Worm (Caenorhabditis elegans) whole organism, L2 larva: ENCODE measurements around the gene C09G9.3.

ENCODE experiments used
- C34F6.9 ChIP-seq: fragments of 150-350 bp; optimal IDR thresholded peaks from 2 replicates; lab custom pipeline; 2014; ENCODE audit warnings: missing biosample characterization, missing genetic modification characterization
- F13H6.1 ChIP-seq: sonication (generic microtip); optimal IDR thresholded peaks from 2 replicates; lab custom pipeline; 2016; ENCODE audit warnings: missing genetic modification characterization, missing compliant biosample characterization
- R02D3.7 ChIP-seq: fragments of 150-350 bp; optimal IDR thresholded peaks from 2 replicates; lab custom pipeline; 2014; ENCODE audit warnings: missing biosample characterization, missing genetic modification characterization
- Y55F3AM.14 ChIP-seq: fragments of 200-800 bp; sonication (Bioruptor generic); optimal IDR thresholded peaks from 2 replicates; lab custom pipeline; 2018; ENCODE audit warnings: mild to moderate bottlenecking, missing genetic modification characterization, missing compliant biosample characterization
- ZK546.5 ChIP-seq: sonication (generic microtip); optimal IDR thresholded peaks from 2 replicates; lab custom pipeline; 2017; ENCODE audit warnings: missing biosample characterization, missing genetic modification characterization
- alr-1 ChIP-seq: fragments of 150-350 bp; optimal IDR thresholded peaks from 2 replicates; lab custom pipeline; 2014; ENCODE audit warnings: missing biosample characterization, missing genetic modification characterization
- aly-2 ChIP-seq: fragments of 150-350 bp; optimal IDR thresholded peaks from 2 replicates; lab custom pipeline; 2014; ENCODE audit warnings: missing biosample characterization, missing genetic modification characterization
- ama-1 ChIP-seq: fragments of 150-350 bp; optimal IDR thresholded peaks from 2 replicates; lab custom pipeline; 2018; ENCODE audit warnings: inconsistent platforms
- blmp-1 ChIP-seq: sonication (generic microtip); optimal IDR thresholded peaks from 2 replicates; lab custom pipeline; 2017; ENCODE audit warnings: missing genetic modification characterization, mild to moderate bottlenecking, missing compliant biosample characterization, antibody characterized with exemption, moderate library complexity; ENCODE audit not compliant: insufficient read depth
- ceh-16 ChIP-seq: fragments of 150-350 bp; optimal IDR thresholded peaks from 2 replicates; lab custom pipeline; 2014; ENCODE audit warnings: missing biosample characterization, missing genetic modification characterization
- ceh-82 ChIP-seq: fragments of 150-350 bp; optimal IDR thresholded peaks from 2 replicates; lab custom pipeline; 2014; ENCODE audit warnings: missing biosample characterization, missing genetic modification characterization
- crh-2 ChIP-seq: sonication (generic microtip); optimal IDR thresholded peaks from 2 replicates; lab custom pipeline; 2017; ENCODE audit warnings: missing biosample characterization, missing genetic modification characterization
- dmd-4 ChIP-seq: sonication (generic microtip); optimal IDR thresholded peaks from 2 replicates; lab custom pipeline; 2017; ENCODE audit warnings: missing biosample characterization, missing genetic modification characterization
- egl-27 ChIP-seq: sonication (generic microtip); optimal IDR thresholded peaks from 3 replicates; lab custom pipeline; 2017; ENCODE audit warnings: missing biosample characterization, missing genetic modification reagents, missing genetic modification characterization
- elt-1 ChIP-seq: fragments of 150-350 bp; optimal IDR thresholded peaks from 2 replicates; lab custom pipeline; 2014; ENCODE audit warnings: missing biosample characterization, missing genetic modification characterization
- elt-3 ChIP-seq: sonication (generic microtip); optimal IDR thresholded peaks from 2 replicates; lab custom pipeline; 2017; ENCODE audit warnings: missing biosample characterization, missing genetic modification characterization
- fos-1 ChIP-seq: fragments of 150-350 bp; optimal IDR thresholded peaks from 2 replicates; lab custom pipeline; 2014; ENCODE audit warnings: missing biosample characterization, missing genetic modification characterization
- gmeb-1 ChIP-seq: fragments of 150-350 bp; optimal IDR thresholded peaks from 2 replicates; lab custom pipeline; 2014; ENCODE audit warnings: missing biosample characterization, missing genetic modification characterization
- lin-11 ChIP-seq: fragments of 150-350 bp; sonication (generic microtip); optimal IDR thresholded peaks from 2 replicates; lab custom pipeline; 2014; ENCODE audit warnings: missing biosample characterization, missing genetic modification characterization, inconsistent platforms, mixed read lengths
- lin-13 ChIP-seq: fragments of 150-350 bp; optimal IDR thresholded peaks from 2 replicates; lab custom pipeline; 2014; ENCODE audit warnings: missing biosample characterization, missing genetic modification reagents, missing genetic modification characterization
- lin-39 ChIP-seq: fragments of 150-350 bp; optimal IDR thresholded peaks from 2 replicates; lab custom pipeline; 2014; ENCODE audit warnings: missing biosample characterization, missing genetic modification reagents, missing genetic modification characterization
- lsy-2 ChIP-seq, 2 experiments: fragments of 150-350 bp in 1 of 2; sonication (generic microtip) in 1 of 2; optimal IDR thresholded peaks; 2 replicates each; lab custom pipeline; 2014 to 2017; ENCODE audit warnings: missing biosample characterization in 2 of 2, missing genetic modification characterization in 2 of 2
- mab-5 ChIP-seq: fragments of 150-350 bp; optimal IDR thresholded peaks from 2 replicates; lab custom pipeline; 2014; ENCODE audit warnings: missing biosample characterization, missing genetic modification characterization
- mbf-1 ChIP-seq: sonication (generic microtip); optimal IDR thresholded peaks from 2 replicates; lab custom pipeline; 2017; ENCODE audit warnings: missing biosample characterization, missing genetic modification characterization
- mdl-1 ChIP-seq, 2 experiments: fragments of 150-350 bp in 1 of 2; sonication (generic microtip) in 1 of 2; optimal IDR thresholded peaks; 2 replicates each; lab custom pipeline; 2017; ENCODE audit warnings: missing biosample characterization in 2 of 2, missing genetic modification characterization in 2 of 2
- nhr-10 ChIP-seq: sonication (generic microtip); optimal IDR thresholded peaks from 2 replicates; lab custom pipeline; 2017; ENCODE audit warnings: missing biosample characterization, missing genetic modification characterization
- nhr-11 ChIP-seq: fragments of 150-350 bp; optimal IDR thresholded peaks from 2 replicates; lab custom pipeline; 2014; ENCODE audit warnings: missing biosample characterization, missing genetic modification characterization
- nhr-12 ChIP-seq: fragments of 150-350 bp; optimal IDR thresholded peaks from 2 replicates; lab custom pipeline; 2014; ENCODE audit warnings: missing biosample characterization, missing genetic modification characterization
- nhr-129 ChIP-seq: fragments of 150-350 bp; optimal IDR thresholded peaks from 2 replicates; lab custom pipeline; 2014; ENCODE audit warnings: missing biosample characterization, missing genetic modification characterization
- nhr-21 ChIP-seq: fragments of 150-350 bp; optimal IDR thresholded peaks from 2 replicates; lab custom pipeline; 2014; ENCODE audit warnings: missing biosample characterization, missing genetic modification characterization
- nhr-23 ChIP-seq: fragments of 150-350 bp; optimal IDR thresholded peaks from 2 replicates; lab custom pipeline; 2014; ENCODE audit warnings: missing biosample characterization, missing genetic modification reagents, missing genetic modification characterization
- nhr-237 ChIP-seq: fragments of 150-350 bp; optimal IDR thresholded peaks from 2 replicates; lab custom pipeline; 2014; ENCODE audit warnings: missing biosample characterization, missing genetic modification characterization
- nhr-25 ChIP-seq: fragments of 150-350 bp; sonication (generic microtip); optimal IDR thresholded peaks from 3 replicates; lab custom pipeline; 2014; ENCODE audit warnings: missing biosample characterization, missing genetic modification characterization
- nhr-6 ChIP-seq: fragments of 150-350 bp; optimal IDR thresholded peaks from 2 replicates; lab custom pipeline; 2014; ENCODE audit warnings: missing biosample characterization, missing genetic modification characterization
- nhr-77 ChIP-seq: fragments of 150-350 bp; optimal IDR thresholded peaks from 2 replicates; lab custom pipeline; 2014; ENCODE audit warnings: missing biosample characterization, missing genetic modification characterization
- peb-1 ChIP-seq: fragments of 150-350 bp; optimal IDR thresholded peaks from 2 replicates; lab custom pipeline; 2014; ENCODE audit warnings: missing biosample characterization, missing genetic modification characterization
- sem-4 ChIP-seq: fragments of 150-350 bp; optimal IDR thresholded peaks from 2 replicates; lab custom pipeline; 2014; ENCODE audit warnings: missing biosample characterization, missing genetic modification reagents, missing genetic modification characterization
- skn-1 ChIP-seq: sonication (generic microtip); optimal IDR thresholded peaks from 2 replicates; lab custom pipeline; 2017; ENCODE audit warnings: missing biosample characterization, missing genetic modification characterization
- sma-3 ChIP-seq: sonication (generic microtip); optimal IDR thresholded peaks from 2 replicates; lab custom pipeline; 2016; ENCODE audit warnings: missing genetic modification reagents, missing genetic modification characterization, missing compliant biosample characterization
- sma-9 ChIP-seq, 2 experiments: fragments of 150-350 bp in 1 of 2; sonication (generic microtip) in 1 of 2; optimal IDR thresholded peaks; 2 replicates each; lab custom pipeline; 2014 to 2016; ENCODE audit warnings: missing genetic modification characterization in 2 of 2, mild to moderate bottlenecking in 1 of 2, missing biosample characterization in 1 of 2, missing compliant biosample characterization in 1 of 2, missing genetic modification reagents in 1 of 2, moderate library complexity in 1 of 2
- snpc-4 ChIP-seq: fragments of 150-350 bp; optimal IDR thresholded peaks from 2 replicates; lab custom pipeline; 2014; ENCODE audit warnings: missing biosample characterization, missing genetic modification characterization
- unc-39 ChIP-seq: fragments of 150-350 bp; optimal IDR thresholded peaks from 2 replicates; lab custom pipeline; 2014; ENCODE audit warnings: missing biosample characterization, missing genetic modification characterization
- unc-55 ChIP-seq: fragments of 150-350 bp; sonication (generic microtip); optimal IDR thresholded peaks from 3 replicates; lab custom pipeline; 2014; ENCODE audit warnings: missing biosample characterization, missing genetic modification reagents, missing genetic modification characterization
- unc-62 ChIP-seq: fragments of 150-350 bp; optimal IDR thresholded peaks from 2 replicates; lab custom pipeline; 2014; ENCODE audit warnings: missing biosample characterization, missing genetic modification reagents, missing genetic modification characterization
- zag-1 ChIP-seq: fragments of 150-350 bp; optimal IDR thresholded peaks from 2 replicates; lab custom pipeline; 2014; ENCODE audit warnings: missing biosample characterization, missing genetic modification characterization
- ztf-1 ChIP-seq: fragments of 200-800 bp; sonication (Bioruptor generic); conservative IDR thresholded peaks from 2 replicates; pipeline ENCODE4 v1.3.6; 2022; ENCODE audit warnings: missing genetic modification characterization, missing compliant biosample characterization
- ztf-11 ChIP-seq: sonication (generic microtip); optimal IDR thresholded peaks from 2 replicates; lab custom pipeline; 2017; ENCODE audit warnings: missing biosample characterization, missing genetic modification characterization
- ztf-4 ChIP-seq: fragments of 150-350 bp; optimal IDR thresholded peaks from 2 replicates; lab custom pipeline; 2014; ENCODE audit warnings: missing biosample characterization, missing genetic modification characterization

Gene C09G9.3

ce11 chrIV:8892558-8892957, 19.7 kb upstream of the C09G9.3 start, which contains the start of gene C27B7.2:
Gene C27B7.2, plus strand, starts transcription at chrIV:8892858.
- TF ChIP-seq sma-9 (GFP tag; optimal IDR thresholded peaks at IDR 0.05; lab: Kevin White, UChicago) (no peak), sma-9 (tag; optimal IDR thresholded peaks at IDR 0.05; lab: Kevin White, UChicago) (no peak), nhr-129 (tag; lab: Kevin White, UChicago) (no peak), ceh-82 (tag; lab: Kevin White, UChicago) (no peak), unc-55 (GFP tag; lab: Kevin White, UChicago) (no peak), fos-1 (tag; lab: Kevin White, UChicago) (no peak), lin-39 (tag; lab: Kevin White, UChicago) (no peak), mab-5 (tag; lab: Kevin White, UChicago) (no peak), unc-62 (GFP tag; lab: Kevin White, UChicago) (no peak), nhr-6 (no peak), elt-3 (no peak), alr-1 (tag; lab: Kevin White, UChicago) (no peak), Y55F3AM.14 (no peak), mbf-1 (tag; lab: Kevin White, UChicago) (no peak), nhr-25 (tag; lab: Kevin White, UChicago) (no peak)

ce11 chrIV:8891131-8891530, 18.3 kb upstream of the C09G9.3 start, which contains the start of gene spr-2:
Gene spr-2, plus strand, starts transcription at chrIV:8891462.
- TF ChIP-seq ceh-16 (tag; lab: Kevin White, UChicago), result no peak
- TF ChIP-seq ztf-4 (tag; lab: Kevin White, UChicago), result peak; percentile 4
- peak; percentile 40 for TF ChIP-seq fos-1 (tag; lab: Kevin White, UChicago)
- TF ChIP-seq nhr-25 (tag; lab: Kevin White, UChicago), result peak; percentile 71
- peak; percentile 91 for TF ChIP-seq C34F6.9 (tag; lab: Kevin White, UChicago)
- TF ChIP-seq nhr-11, result no peak
- TF ChIP-seq nhr-77 (tag; lab: Kevin White, UChicago), result no peak
- TF ChIP-seq mdl-1 (tag; optimal IDR thresholded peaks at IDR 0.05; lab: Kevin White, UChicago), result no peak
- TF ChIP-seq unc-39 (tag; lab: Kevin White, UChicago), result no peak
- TF ChIP-seq nhr-12 (tag; lab: Kevin White, UChicago), result no peak
- TF ChIP-seq R02D3.7 (tag; lab: Kevin White, UChicago), result no peak
- TF ChIP-seq blmp-1 (tag; lab: Kevin White, UChicago), result no peak
- TF ChIP-seq ZK546.5 (tag; lab: Kevin White, UChicago), result no peak
- no peak for TF ChIP-seq ztf-1 (GFP tag; lab: Robert Waterston, UW)
- peak; percentile 90 for TF ChIP-seq unc-55 (GFP tag; lab: Kevin White, UChicago)
- TF ChIP-seq elt-1 (tag; lab: Kevin White, UChicago), result no peak
- peak; percentile 25 for TF ChIP-seq snpc-4 (tag; lab: Kevin White, UChicago)
- peak; percentile 60 to 90 for TF ChIP-seq lsy-2 (tag; optimal IDR thresholded peaks at IDR 0.05; lab: Kevin White, UChicago)
- TF ChIP-seq dmd-4 (tag; lab: Kevin White, UChicago), result no peak
- peak; percentile 70 for TF ChIP-seq sma-3
- TF ChIP-seq ama-1 (lab: Kevin White, UChicago), result no peak
- TF ChIP-seq gmeb-1 (tag; lab: Kevin White, UChicago), result peak; percentile 89
- no peak for TF ChIP-seq zag-1 (tag; lab: Kevin White, UChicago)
- TF ChIP-seq crh-2 (tag; lab: Kevin White, UChicago), result peak; percentile 80
- TF ChIP-seq nhr-23 (tag; lab: Kevin White, UChicago), result no peak
- no peak for TF ChIP-seq skn-1 (tag; lab: Kevin White, UChicago)
- TF ChIP-seq F13H6.1, result peak; percentile 67
- TF ChIP-seq nhr-129 (tag; lab: Kevin White, UChicago), result peak; percentile 72
- TF ChIP-seq lin-13 (GFP tag; lab: Kevin White, UChicago), result peak; percentile 72
- TF ChIP-seq aly-2 (tag; lab: Kevin White, UChicago), result no peak
- peak; percentile 20 for TF ChIP-seq mab-5 (tag; lab: Kevin White, UChicago)
- peak; percentile 38 for TF ChIP-seq lin-11 (tag; lab: Kevin White, UChicago)
- peak; percentile 56 for TF ChIP-seq sem-4 (tag; lab: Kevin White, UChicago)
- no peak for TF ChIP-seq ceh-82 (tag; lab: Kevin White, UChicago)
- TF ChIP-seq nhr-21 (tag; lab: Kevin White, UChicago), result peak; percentile 56
- no peak for TF ChIP-seq peb-1 (tag; lab: Kevin White, UChicago)
- no peak for TF ChIP-seq unc-62 (GFP tag; lab: Kevin White, UChicago)
- TF ChIP-seq alr-1 (tag; lab: Kevin White, UChicago), result no peak
- no peak for TF ChIP-seq mbf-1 (tag; lab: Kevin White, UChicago)
- no peak for TF ChIP-seq ztf-11 (tag; lab: Kevin White, UChicago)
- peak; percentile 32 for TF ChIP-seq nhr-10 (tag; lab: Kevin White, UChicago)
- TF ChIP-seq nhr-237 (tag; lab: Kevin White, UChicago), result no peak
- TF ChIP-seq nhr-6, result peak; percentile 62
- TF ChIP-seq sma-9 (GFP tag; optimal IDR thresholded peaks at IDR 0.05; lab: Kevin White, UChicago), result peak; percentile 75
- TF ChIP-seq sma-9 (tag; optimal IDR thresholded peaks at IDR 0.05; lab: Kevin White, UChicago), result no peak
- TF ChIP-seq elt-3, result no peak
- no peak for TF ChIP-seq Y55F3AM.14
- TF ChIP-seq lin-39 (tag; lab: Kevin White, UChicago), result no peak
- no peak for TF ChIP-seq egl-27 (tag; lab: Kevin White, UChicago)
